Worm (Caenorhabditis elegans): ENCODE data around the gene clec-240.

clec-240 gene

DNA sequence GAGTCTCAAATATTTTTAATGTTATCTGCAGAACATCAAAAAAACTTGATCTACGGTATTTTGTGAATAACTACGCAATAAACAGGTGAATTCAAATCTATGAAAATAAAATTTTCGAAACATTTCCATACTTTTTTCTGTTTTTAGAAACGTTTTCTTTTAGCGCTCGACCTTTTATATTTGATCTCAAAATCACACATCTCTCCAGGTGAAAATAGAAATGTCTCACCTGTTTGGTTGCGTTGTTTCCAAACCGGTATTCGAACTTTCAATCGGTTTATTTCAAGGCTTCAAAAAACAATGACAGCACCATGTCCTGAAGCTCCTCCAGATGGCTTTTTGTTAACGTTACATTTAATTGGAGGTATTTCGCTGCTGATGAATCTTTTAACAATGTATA, 8.6 kb upstream of the clec-240 start, which contains the start of gene sri-9:
Gene sri-9 (plus strand): TSS at position 301 of the 400 bp plus-strand sequence.
- TF ChIP-seq him-1 (tag; optimal IDR thresholded peaks at IDR 0.05) = no peak
- TF ChIP-seq dao-5 (tag; optimal IDR thresholded peaks at IDR 0.05) = no peak
- TF ChIP-seq W03F9.2 (tag; optimal IDR thresholded peaks at IDR 0.05) = no peak

DNA sequence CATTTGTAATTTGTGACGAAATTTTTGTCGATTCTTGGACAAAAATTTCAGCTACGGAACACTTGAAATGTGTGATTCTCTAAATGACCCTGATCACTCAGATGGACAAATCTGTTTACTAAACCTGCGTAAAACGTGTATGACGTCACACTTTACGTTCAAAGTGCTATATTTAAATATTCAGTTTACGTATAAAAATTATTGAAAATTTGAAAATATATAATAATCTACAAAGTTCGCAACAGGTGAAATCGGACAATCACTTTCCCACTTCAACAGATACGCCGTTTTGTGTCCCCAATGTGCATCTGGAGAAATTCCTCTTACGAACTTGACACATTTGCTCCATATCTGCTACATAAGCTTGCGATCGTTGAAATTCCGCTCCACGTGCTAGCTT, 4.6 kb upstream of the clec-240 start, which contains the start of gene srh-131:
Gene srh-131 (plus strand): TSS at position 301 of the 400 bp plus-strand sequence.
- TF ChIP-seq him-1 (tag; optimal IDR thresholded peaks at IDR 0.05) (no peak), W03F9.2 (tag; optimal IDR thresholded peaks at IDR 0.05) (no peak), dao-5 (tag; optimal IDR thresholded peaks at IDR 0.05) (no peak)

DNA sequence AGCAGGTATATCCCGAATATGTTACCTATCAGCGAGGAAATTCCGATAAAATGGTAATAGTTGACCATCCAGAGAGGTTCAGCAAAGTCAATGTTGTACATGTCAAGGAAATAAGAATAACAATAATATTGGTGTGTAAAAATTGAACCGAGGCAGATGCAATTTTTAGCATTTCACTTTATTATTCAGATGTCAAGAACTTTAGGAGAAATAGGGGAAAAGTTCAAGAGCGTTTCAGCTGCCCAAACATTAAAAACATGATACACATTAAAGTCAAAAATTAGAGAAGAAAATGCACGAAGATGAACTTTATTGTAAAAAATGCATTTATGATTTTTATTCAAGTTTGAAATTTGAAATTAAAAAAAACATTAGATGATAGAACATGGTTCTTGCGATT, 1.5 kb upstream of the clec-240 start, which contains the start of gene sri-69:
Gene sri-69 (minus strand): TSS at position 101 of the 400 bp plus-strand sequence.
- no peak for TF ChIP-seq W03F9.2 (tag; optimal IDR thresholded peaks at IDR 0.05)
- TF ChIP-seq him-1 (tag; optimal IDR thresholded peaks at IDR 0.05) = no peak
- no peak for TF ChIP-seq dao-5 (tag; optimal IDR thresholded peaks at IDR 0.05)

DNA sequence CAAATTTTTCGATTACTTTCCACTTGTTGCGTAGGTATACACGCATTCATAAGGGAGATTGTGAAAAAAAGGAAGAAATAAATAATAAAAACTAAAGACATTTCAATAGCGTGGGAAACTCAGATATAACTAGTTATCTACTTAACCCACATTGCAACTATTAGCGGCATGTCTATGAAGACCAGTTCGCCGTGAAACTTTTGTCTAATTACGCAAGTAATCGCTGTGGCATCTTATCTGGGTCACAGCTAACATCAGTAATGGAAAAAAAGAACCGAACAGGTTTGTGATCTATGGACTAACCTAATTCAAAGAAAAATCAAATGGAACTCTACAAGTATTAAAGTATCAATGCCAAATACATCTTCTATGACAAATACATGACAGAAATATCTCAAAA, 3.4 kb downstream of the clec-240 start, which contains the start of gene clec-241:
Gene clec-241 (minus strand): TSS at position 101 of the 400 bp plus-strand sequence.
- TF ChIP-seq him-1 (tag; optimal IDR thresholded peaks at IDR 0.05) = no peak
- TF ChIP-seq W03F9.2 (tag; optimal IDR thresholded peaks at IDR 0.05) = no peak
- TF ChIP-seq dao-5 (tag; optimal IDR thresholded peaks at IDR 0.05) = no peak

DNA sequence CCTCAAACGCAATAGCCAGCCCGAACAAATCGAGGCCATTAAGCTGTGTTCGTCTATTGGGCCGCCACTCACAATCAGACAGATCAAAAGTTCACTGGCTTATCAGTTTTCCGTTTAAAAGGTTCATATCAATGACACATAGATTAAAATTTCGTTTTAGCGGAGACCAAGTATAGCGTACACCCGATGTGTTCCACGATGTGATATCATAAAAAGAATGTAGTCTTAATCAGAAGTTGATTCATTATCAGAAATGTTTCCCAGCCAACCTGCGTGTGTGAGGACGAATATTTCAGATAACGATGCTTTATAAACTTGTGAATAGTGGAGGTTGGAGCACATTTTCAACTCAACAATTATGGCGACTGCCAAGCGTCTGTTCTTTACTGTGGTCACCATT, 4.2 kb downstream of the clec-240 start, which contains the start of gene clc-13:
Gene clc-13 (plus strand): TSS at position 359 of the 400 bp plus-strand sequence.
- no peak for TF ChIP-seq him-1 (tag; optimal IDR thresholded peaks at IDR 0.05)
- TF ChIP-seq dao-5 (tag; optimal IDR thresholded peaks at IDR 0.05) = no peak
- TF ChIP-seq W03F9.2 (tag; optimal IDR thresholded peaks at IDR 0.05) = no peak

DNA sequence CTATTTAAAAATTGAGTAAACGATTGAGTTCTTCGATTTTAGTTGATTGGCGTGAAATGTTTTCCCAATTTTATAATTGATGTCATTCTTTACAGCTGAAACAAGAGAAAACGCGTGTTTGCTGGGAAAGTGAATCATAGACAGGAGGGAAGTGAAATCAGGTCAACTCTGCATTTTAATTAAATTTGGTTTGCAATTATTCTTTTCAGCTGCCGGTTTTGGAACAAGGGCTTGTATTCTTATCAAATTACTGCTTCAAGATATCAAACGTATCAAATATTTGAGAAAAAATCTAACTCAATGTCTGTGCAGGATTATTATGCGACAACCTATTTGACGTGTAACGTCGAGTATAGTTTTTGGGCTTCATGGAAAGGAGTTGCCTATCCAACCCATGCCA, 7.0 kb downstream of the clec-240 start, which contains the start of gene srh-97:
Gene srh-97 (plus strand): TSS at position 301 of the 400 bp plus-strand sequence.
- no peak for TF ChIP-seq dao-5 (tag; optimal IDR thresholded peaks at IDR 0.05)
- no peak for TF ChIP-seq him-1 (tag; optimal IDR thresholded peaks at IDR 0.05)
- TF ChIP-seq W03F9.2 (tag; optimal IDR thresholded peaks at IDR 0.05) = no peak

DNA sequence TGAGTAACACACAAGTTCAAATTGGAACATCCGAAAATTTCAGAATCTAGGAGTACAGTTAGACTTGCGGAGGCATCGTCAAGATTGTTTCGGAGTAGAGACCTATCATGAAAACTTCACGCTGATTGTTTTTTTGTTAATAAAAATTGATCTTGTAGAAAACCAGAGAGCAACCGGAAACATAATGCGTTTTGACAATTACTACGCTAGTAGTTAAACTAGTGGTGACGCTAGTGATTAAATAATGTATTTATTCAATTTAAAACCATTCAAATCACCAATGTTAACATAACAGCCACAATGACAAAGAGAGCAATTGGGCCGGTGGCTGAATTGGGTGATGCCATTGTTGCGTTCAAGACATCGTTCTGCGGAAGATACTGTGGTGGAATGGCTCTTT, 9.9 kb downstream of the clec-240 start, which contains the start of gene F49H6.17:
Gene F49H6.17 (plus strand): TSS at position 301 of the 400 bp plus-strand sequence.
- TF ChIP-seq W03F9.2 (tag; optimal IDR thresholded peaks at IDR 0.05) = no peak
- no peak for TF ChIP-seq him-1 (tag; optimal IDR thresholded peaks at IDR 0.05)
- TF ChIP-seq dao-5 (tag; optimal IDR thresholded peaks at IDR 0.05) = no peak

DNA sequence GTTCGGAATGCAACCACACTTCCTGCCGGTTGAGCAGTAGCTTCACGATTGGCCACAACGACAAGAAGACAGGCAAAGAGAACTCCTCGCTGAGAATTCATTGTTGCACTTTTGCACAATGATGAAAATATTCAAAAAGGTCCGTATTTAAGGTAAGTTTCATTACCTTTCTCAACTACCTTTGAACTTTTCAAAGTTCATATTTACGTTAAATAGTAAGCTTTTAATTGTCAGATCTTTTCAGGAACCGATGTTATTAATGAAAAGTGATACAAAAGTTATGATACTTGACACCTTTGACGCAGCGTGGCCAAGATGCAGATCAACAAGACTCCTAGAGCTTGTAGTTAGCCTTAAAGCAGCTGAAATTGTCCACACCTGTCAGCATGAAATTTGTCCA, 11.5 kb downstream of the clec-240 start, which contains the start of gene F49H6.12:
Gene F49H6.12 (minus strand): TSS at position 101 of the 400 bp plus-strand sequence.
- TF ChIP-seq W03F9.2 (tag; optimal IDR thresholded peaks at IDR 0.05) = no peak
- TF ChIP-seq him-1 (tag; optimal IDR thresholded peaks at IDR 0.05) = no peak
- no peak for TF ChIP-seq dao-5 (tag; optimal IDR thresholded peaks at IDR 0.05)

DNA sequence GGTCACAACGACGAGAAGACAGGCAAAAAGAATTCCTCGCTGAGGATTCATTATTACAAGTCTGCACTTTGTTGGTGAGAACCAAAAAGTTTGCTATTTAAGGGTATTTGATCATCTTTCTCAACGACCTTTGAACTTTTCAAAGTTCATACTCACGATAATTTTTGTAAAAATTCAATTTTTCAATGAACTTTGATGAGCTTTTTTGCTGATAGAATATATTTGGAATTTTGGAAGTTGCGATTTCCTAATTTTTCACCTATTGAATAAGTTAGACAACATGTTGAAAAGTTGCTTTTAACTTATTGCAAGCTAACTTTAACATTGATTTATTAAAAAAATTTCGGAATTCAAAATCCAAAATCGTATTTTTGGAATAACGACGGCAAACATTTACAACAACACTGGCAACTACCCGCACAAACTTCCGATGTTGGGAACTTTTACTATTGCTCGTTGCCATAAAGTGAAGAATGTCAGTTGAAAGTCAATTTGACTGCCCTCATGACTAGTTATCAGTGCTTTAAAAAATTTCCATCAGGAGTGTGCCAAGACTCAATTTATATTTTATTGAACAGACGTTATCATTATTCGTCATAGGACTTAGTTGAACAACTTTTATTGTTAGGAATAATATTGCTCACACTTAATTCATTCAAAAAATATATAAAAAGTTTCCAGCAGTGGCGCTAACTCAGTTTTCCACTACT, 13.0 kb downstream of the clec-240 start, which contains the start of the genes F49H6.8 and F49H6.5:
Gene F49H6.8 (minus strand): TSS at position 51 of the 710 bp plus-strand sequence.
Gene F49H6.5 (plus strand): TSS at position 629 of the 710 bp plus-strand sequence.
- TF ChIP-seq him-1 (tag; optimal IDR thresholded peaks at IDR 0.05) = no peak

DNA sequence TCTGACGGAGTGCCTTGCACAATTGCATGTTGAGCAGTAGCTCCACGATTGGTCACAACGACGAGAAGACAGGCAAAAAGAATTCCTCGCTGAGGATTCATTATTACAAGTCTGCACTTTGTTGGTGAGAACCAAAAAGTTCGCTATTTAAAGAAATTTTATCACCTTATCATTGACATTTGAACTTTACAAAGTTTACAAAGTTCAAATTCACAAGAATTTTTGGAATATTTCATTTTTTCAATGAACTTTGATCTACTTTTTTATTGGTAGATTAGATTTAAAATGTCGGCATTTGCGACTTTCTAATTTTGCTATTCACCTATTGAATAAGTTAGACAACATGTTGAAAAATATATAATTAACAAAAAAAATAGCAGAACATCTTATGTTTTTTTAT, 16.5 kb downstream of the clec-240 start, which contains the start of gene F49H6.15:
Gene F49H6.15 (minus strand): TSS at position 101 of the 400 bp plus-strand sequence.
- TF ChIP-seq him-1 (tag; optimal IDR thresholded peaks at IDR 0.05) (no peak), W03F9.2 (tag; optimal IDR thresholded peaks at IDR 0.05) (no peak), dao-5 (tag; optimal IDR thresholded peaks at IDR 0.05) (no peak)

DNA sequence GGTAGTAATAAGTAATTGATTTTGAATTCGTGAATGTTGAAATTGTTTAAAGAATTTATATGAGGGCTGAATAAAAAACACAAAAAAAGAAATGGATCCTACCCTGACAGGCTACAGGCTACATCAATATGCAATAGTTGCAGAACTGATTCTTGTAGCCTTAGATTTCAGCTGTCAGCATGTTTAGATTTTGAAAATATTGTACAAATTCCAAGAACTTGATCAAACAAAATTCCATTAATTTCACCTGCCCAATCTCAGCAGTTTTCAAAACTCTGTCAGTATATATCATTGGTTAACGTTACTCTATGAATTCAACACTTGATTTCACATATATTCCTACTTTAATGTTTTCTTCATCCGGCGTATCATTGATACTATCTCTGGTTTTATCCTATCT, 20.6 kb downstream of the clec-240 start:
- TF ChIP-seq W03F9.2 (tag; optimal IDR thresholded peaks at IDR 0.05) (no peak), dao-5 (tag; optimal IDR thresholded peaks at IDR 0.05) (no peak), him-1 (tag; optimal IDR thresholded peaks at IDR 0.05) (no peak)

DNA sequence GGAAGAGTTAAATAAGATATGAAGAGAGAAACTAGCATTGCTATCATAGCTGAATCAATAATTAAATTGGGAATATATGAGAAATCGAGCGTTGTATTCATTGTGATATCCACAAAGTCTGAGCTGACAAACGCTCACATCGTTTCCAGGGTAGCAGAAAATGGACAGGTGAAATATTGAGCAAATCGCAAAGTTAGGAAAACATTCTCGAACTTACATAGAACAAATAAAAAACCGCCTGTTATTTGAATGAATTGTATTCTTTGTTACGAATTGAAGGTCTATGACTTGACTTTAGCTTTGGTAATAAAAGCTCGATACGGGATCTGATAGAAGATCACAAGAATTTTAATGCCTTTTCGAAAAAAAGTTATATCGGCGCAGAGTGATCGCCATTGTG, 26.0 kb downstream of the clec-240 start, which contains the start of gene srz-94:
Gene srz-94 (minus strand): TSS at position 101 of the 400 bp plus-strand sequence.
- no peak for TF ChIP-seq dao-5 (tag; optimal IDR thresholded peaks at IDR 0.05)
- TF ChIP-seq him-1 (tag; optimal IDR thresholded peaks at IDR 0.05) = no peak
- TF ChIP-seq W03F9.2 (tag; optimal IDR thresholded peaks at IDR 0.05) = no peak

DNA sequence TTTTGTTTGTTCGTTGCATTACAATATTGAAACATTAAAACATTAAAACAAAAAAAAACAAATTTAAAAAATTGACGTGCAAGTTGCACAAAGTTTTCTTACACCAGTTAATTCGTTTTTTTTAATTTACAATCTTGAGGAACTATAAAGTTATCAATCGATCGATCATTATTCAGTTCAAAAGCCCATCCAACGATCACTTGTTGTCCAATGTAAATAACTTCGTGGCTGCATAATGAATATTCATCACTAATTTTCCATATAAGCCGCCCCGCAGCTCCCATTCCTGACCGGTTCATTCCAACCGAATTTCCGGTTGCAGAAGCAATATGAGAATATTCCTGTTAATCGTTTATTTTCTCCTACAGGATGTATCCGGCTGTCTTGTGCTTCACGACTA, 32.4 kb downstream of the clec-240 start, which contains the start of gene hpo-33:
Gene hpo-33 (plus strand): TSS at position 301 of the 400 bp plus-strand sequence.
- TF ChIP-seq dao-5 (tag; optimal IDR thresholded peaks at IDR 0.05) (no peak), W03F9.2 (tag; optimal IDR thresholded peaks at IDR 0.05) (no peak), him-1 (tag; optimal IDR thresholded peaks at IDR 0.05) (no peak)

DNA sequence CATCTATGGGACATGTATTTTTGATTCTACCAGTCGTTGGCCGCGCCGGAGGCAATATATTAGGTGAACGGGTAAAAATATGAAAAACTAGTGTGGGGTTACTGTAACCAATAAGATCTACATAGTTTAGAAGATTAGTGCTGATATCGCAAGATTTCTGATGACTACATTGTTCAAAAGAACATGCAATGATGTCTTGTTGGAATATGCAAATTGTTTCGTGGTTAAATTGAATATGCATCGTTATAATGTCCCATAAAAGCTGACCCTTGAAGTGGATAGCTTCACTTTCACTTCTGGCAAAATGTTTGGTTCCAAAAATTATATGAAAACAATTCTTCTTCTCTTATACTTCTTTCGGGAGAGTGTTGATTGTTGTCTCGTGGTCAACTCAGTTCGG, 34.7 kb downstream of the clec-240 start, which contains the start of gene F28B1.2:
Gene F28B1.2 (plus strand): TSS at position 301 of the 400 bp plus-strand sequence.
- TF ChIP-seq him-1 (tag; optimal IDR thresholded peaks at IDR 0.05) = no peak
- no peak for TF ChIP-seq W03F9.2 (tag; optimal IDR thresholded peaks at IDR 0.05)
- TF ChIP-seq dao-5 (tag; optimal IDR thresholded peaks at IDR 0.05) = no peak

Data from whole organism, L4/young adult.